Worm (Caenorhabditis elegans) whole organism, L4 larva: ENCODE data around the gene col-109.
A peak's percentile ranks its signal among the peaks of the same experiment; 100 is the strongest.

Experiments used
- D1046.2 ChIP-seq: fragments of 200-800 bp; sonication (Bioruptor generic); IDR thresholded peaks from 2 replicates; pipeline ENCODE4 v1.3.6; 2022; ENCODE audit warnings: missing genetic modification characterization, missing compliant biosample characterization
- F26F4.8 ChIP-seq: fragments of 200-800 bp; sonication (Bioruptor generic); conservative IDR thresholded peaks from 2 replicates; pipeline ENCODE4 v1.3.6; 2022; ENCODE audit warnings: missing genetic modification characterization, missing compliant biosample characterization
- F37D6.2 ChIP-seq: sonication (generic microtip); optimal IDR thresholded peaks from 2 replicates; lab custom pipeline; 2016; ENCODE audit warnings: mild to moderate bottlenecking, missing genetic modification characterization, missing compliant biosample characterization
- T20F7.1 ChIP-seq: fragments of 200-800 bp; sonication (Bioruptor generic); optimal IDR thresholded peaks from 2 replicates; lab custom pipeline; 2018; ENCODE audit warnings: mild to moderate bottlenecking, missing genetic modification characterization, missing compliant biosample characterization
- T26A8.4 ChIP-seq: fragments of 200-800 bp; sonication (Bioruptor generic); IDR thresholded peaks from 2 replicates; pipeline ENCODE4 v1.3.6; 2022; ENCODE audit warnings: missing genetic modification characterization, missing compliant biosample characterization
- Y105C5A.15 ChIP-seq: fragments of 200-800 bp; sonication (Bioruptor generic); IDR thresholded peaks from 2 replicates; pipeline ENCODE4 v1.3.6; 2022; ENCODE audit warnings: missing genetic modification characterization, missing compliant biosample characterization
- Y48G9A.11 ChIP-seq: fragments of 200-800 bp; sonication (Bioruptor generic); IDR thresholded peaks from 2 replicates; pipeline ENCODE4 v1.3.6; 2022; ENCODE audit warnings: missing genetic modification reagents, missing genetic modification characterization, missing compliant biosample characterization
- Y75B8A.6 ChIP-seq: fragments of 200-800 bp; sonication (Bioruptor generic); IDR thresholded peaks from 2 replicates; pipeline ENCODE4 v1.3.6; 2022; ENCODE audit warnings: missing genetic modification reagents, missing genetic modification characterization, missing compliant biosample characterization
- ZK337.2 ChIP-seq: fragments of 200-800 bp; sonication (Bioruptor generic); IDR thresholded peaks from 2 replicates; pipeline ENCODE4 v1.3.6; 2022; ENCODE audit warnings: missing genetic modification reagents, missing genetic modification characterization, missing compliant biosample characterization
- aha-1 ChIP-seq: fragments of 150-350 bp; peaks from one replicate; lab custom pipeline; 2014; ENCODE audit warnings: missing biosample characterization, missing genetic modification characterization
- arid-1 ChIP-seq: fragments of 200-800 bp; sonication (Bioruptor generic); conservative IDR thresholded peaks from 2 replicates; pipeline ENCODE4 v1.3.6; 2022; ENCODE audit warnings: missing genetic modification reagents, missing genetic modification characterization, missing compliant biosample characterization
- attf-4 ChIP-seq: sonication (generic microtip); optimal IDR thresholded peaks from 3 replicates; lab custom pipeline; 2017; ENCODE audit warnings: missing biosample characterization, missing genetic modification characterization
- ceh-20 ChIP-seq: fragments of 200-800 bp; sonication (Bioruptor generic); IDR thresholded peaks from 2 replicates; pipeline ENCODE4 v1.3.6; 2022; ENCODE audit warnings: missing genetic modification reagents, missing genetic modification characterization, missing compliant biosample characterization
- ceh-28 ChIP-seq: fragments of 150-350 bp; optimal IDR thresholded peaks from 2 replicates; lab custom pipeline; 2014; ENCODE audit warnings: missing biosample characterization, missing genetic modification reagents, missing genetic modification characterization
- ceh-32 ChIP-seq: sonication (generic microtip); optimal IDR thresholded peaks from 2 replicates; lab custom pipeline; 2016; ENCODE audit warnings: mild to moderate bottlenecking, missing genetic modification characterization, missing compliant biosample characterization; ENCODE audit not compliant: poor library complexity
- cey-2 ChIP-seq: sonication (generic microtip); optimal IDR thresholded peaks from 3 replicates; lab custom pipeline; 2017; ENCODE audit warnings: missing genetic modification characterization, mild to moderate bottlenecking, missing compliant biosample characterization, antibody characterized with exemption, borderline replicate concordance; ENCODE audit not compliant: insufficient read depth
- ctbp-1 ChIP-seq: fragments of 200-800 bp; sonication (Bioruptor generic); IDR thresholded peaks from 2 replicates; pipeline ENCODE4 v1.3.6; 2022; ENCODE audit warnings: missing genetic modification reagents, missing genetic modification characterization, missing compliant biosample characterization
- daf-8 ChIP-seq: fragments of 200-800 bp; sonication (Bioruptor generic); IDR thresholded peaks from 2 replicates; pipeline ENCODE4 v1.3.6; 2022; ENCODE audit warnings: missing genetic modification characterization, missing compliant biosample characterization
- dmd-6 ChIP-seq: fragments of 200-800 bp; sonication (Bioruptor generic); IDR thresholded peaks from 2 replicates; pipeline ENCODE4 v1.3.6; 2022; ENCODE audit warnings: missing genetic modification reagents, missing genetic modification characterization, missing compliant biosample characterization
- dmd-8 ChIP-seq: fragments of 200-800 bp; sonication (Bioruptor generic); IDR thresholded peaks from 2 replicates; pipeline ENCODE4 v1.3.6; 2022; ENCODE audit warnings: missing genetic modification characterization, missing compliant biosample characterization
- dmd-9 ChIP-seq: fragments of 200-800 bp; sonication (Bioruptor generic); IDR thresholded peaks from 2 replicates; pipeline ENCODE4 v1.3.6; 2022; ENCODE audit warnings: missing genetic modification reagents, missing genetic modification characterization, missing compliant biosample characterization
- dve-1 ChIP-seq: sonication (generic microtip); optimal IDR thresholded peaks from 2 replicates; lab custom pipeline; 2017; ENCODE audit warnings: antibody characterized with exemption, mild to moderate bottlenecking, missing genetic modification characterization, missing compliant biosample characterization; ENCODE audit not compliant: insufficient read depth
- hlh-30 ChIP-seq: sonication (generic microtip); optimal IDR thresholded peaks from 2 replicates; lab custom pipeline; 2017; ENCODE audit warnings: antibody characterized with exemption, mild to moderate bottlenecking, missing genetic modification characterization, missing compliant biosample characterization; ENCODE audit not compliant: insufficient read depth
- lim-7 ChIP-seq: fragments of 200-800 bp; sonication (Bioruptor generic); IDR thresholded peaks from 2 replicates; pipeline ENCODE4 v1.3.6; 2022; ENCODE audit warnings: missing genetic modification characterization, missing compliant biosample characterization
- madf-5 ChIP-seq, 2 experiments: fragments of 200-800 bp; sonication (Bioruptor generic); IDR thresholded peaks; 2 replicates each; pipeline ENCODE4 v1.3.6; 2022; ENCODE audit warnings: missing compliant biosample characterization in 2 of 2, missing genetic modification characterization in 2 of 2
- madf-9 ChIP-seq: fragments of 200-800 bp; sonication (Bioruptor generic); conservative IDR thresholded peaks from 2 replicates; pipeline ENCODE4 v1.3.6; 2022; ENCODE audit warnings: missing genetic modification reagents, missing genetic modification characterization, missing compliant biosample characterization
- mep-1 ChIP-seq: fragments of 150-350 bp; sonication (generic microtip); optimal IDR thresholded peaks from 3 replicates; lab custom pipeline; 2014; ENCODE audit warnings: missing biosample characterization, missing genetic modification characterization
- mes-2 ChIP-seq: sonication (generic microtip); optimal IDR thresholded peaks from 2 replicates; lab custom pipeline; 2016; ENCODE audit warnings: missing genotype, mild to moderate bottlenecking, missing genetic modification characterization, missing compliant biosample characterization; ENCODE audit not compliant: poor library complexity, severe bottlenecking
- mxl-2 ChIP-seq: fragments of 200-800 bp; sonication (Bioruptor generic); conservative IDR thresholded peaks from 2 replicates; pipeline ENCODE4 v1.3.6; 2022; ENCODE audit warnings: missing genetic modification reagents, missing genetic modification characterization, missing compliant biosample characterization
- mxl-3 ChIP-seq: fragments of 200-800 bp; sonication (Bioruptor generic); optimal IDR thresholded peaks from 2 replicates; lab custom pipeline; 2018; ENCODE audit warnings: mild to moderate bottlenecking, missing genetic modification characterization, missing compliant biosample characterization
- nhr-10 ChIP-seq: fragments of 150-350 bp; optimal IDR thresholded peaks from 2 replicates; lab custom pipeline; 2014; ENCODE audit warnings: missing biosample characterization, missing genetic modification characterization
- nhr-102 ChIP-seq: sonication (generic microtip); optimal IDR thresholded peaks from 2 replicates; lab custom pipeline; 2016; ENCODE audit warnings: mild to moderate bottlenecking, missing genetic modification characterization, moderate library complexity, missing compliant biosample characterization
- nhr-11 ChIP-seq: fragments of 150-350 bp; optimal IDR thresholded peaks from 2 replicates; lab custom pipeline; 2014; ENCODE audit warnings: missing biosample characterization, missing genetic modification characterization
- nhr-111 ChIP-seq: fragments of 200-800 bp; sonication (Bioruptor generic); optimal IDR thresholded peaks from 2 replicates; lab custom pipeline; 2018; ENCODE audit warnings: mild to moderate bottlenecking, missing genetic modification characterization, missing compliant biosample characterization
- nhr-237 ChIP-seq: sonication (generic microtip); optimal IDR thresholded peaks from 2 replicates; lab custom pipeline; 2017; ENCODE audit warnings: missing biosample characterization, missing genetic modification characterization
- nhr-41 ChIP-seq: fragments of 200-800 bp; sonication (Bioruptor generic); IDR thresholded peaks from 2 replicates; pipeline ENCODE4 v1.3.6; 2022; ENCODE audit warnings: missing genetic modification reagents, missing genetic modification characterization, missing compliant biosample characterization
- nhr-42 ChIP-seq: fragments of 200-800 bp; sonication (Bioruptor generic); IDR thresholded peaks from 2 replicates; pipeline ENCODE4 v1.3.6; 2022; ENCODE audit warnings: missing genetic modification characterization, missing compliant biosample characterization
- nhr-48 ChIP-seq: sonication (generic microtip); optimal IDR thresholded peaks from 2 replicates; lab custom pipeline; 2016; ENCODE audit warnings: mild to moderate bottlenecking, missing genetic modification characterization, missing compliant biosample characterization
- saeg-2 ChIP-seq: fragments of 200-800 bp; sonication (Bioruptor generic); IDR thresholded peaks from 2 replicates; pipeline ENCODE4 v1.3.6; 2022; ENCODE audit warnings: missing genetic modification reagents, missing genetic modification characterization, missing compliant biosample characterization
- sdz-12 ChIP-seq: fragments of 200-800 bp; sonication (Bioruptor generic); optimal IDR thresholded peaks from 2 replicates; lab custom pipeline; 2018; ENCODE audit warnings: mild to moderate bottlenecking, missing genetic modification characterization, missing compliant biosample characterization
- set-16 ChIP-seq: fragments of 200-800 bp; sonication (Bioruptor generic); IDR thresholded peaks from 2 replicates; pipeline ENCODE4 v1.3.6; 2022; ENCODE audit warnings: missing genetic modification reagents, missing genetic modification characterization, missing compliant biosample characterization
- skn-1 ChIP-seq: fragments of 150-350 bp; optimal IDR thresholded peaks from 2 replicates; lab custom pipeline; 2014; ENCODE audit warnings: missing biosample characterization, missing genetic modification characterization
- snpc-1.2 ChIP-seq: fragments of 200-800 bp; sonication (Bioruptor generic); IDR thresholded peaks from 2 replicates; pipeline ENCODE4 v1.3.6; 2022; ENCODE audit warnings: missing genetic modification reagents, missing genetic modification characterization, missing compliant biosample characterization
- spr-1 ChIP-seq: sonication (generic microtip); optimal IDR thresholded peaks from 2 replicates; lab custom pipeline; 2016; ENCODE audit warnings: mild to moderate bottlenecking, missing genetic modification characterization, missing compliant biosample characterization
- unc-62 ChIP-seq, 3 experiments: fragments of 150-350 bp in 1 of 3; sonication (generic microtip); optimal IDR thresholded peaks in 2 of 3; peaks in 1 of 3; 1 replicate in 1 of 3; 2 replicates in 2 of 3; lab custom pipeline; 2014 to 2017; ENCODE audit warnings: missing biosample characterization in 3 of 3, missing genetic modification characterization in 3 of 3, missing genetic modification reagents in 3 of 3, missing genotype in 1 of 3
- vab-7 ChIP-seq: fragments of 200-800 bp; sonication (Bioruptor generic); IDR thresholded peaks from 2 replicates; pipeline ENCODE4 v1.3.6; 2022; ENCODE audit warnings: missing genetic modification reagents, missing genetic modification characterization, missing compliant biosample characterization
- zfp-3 ChIP-seq: fragments of 200-800 bp; sonication (Bioruptor generic); conservative IDR thresholded peaks from 2 replicates; pipeline ENCODE4 v1.3.6; 2022; ENCODE audit warnings: missing genetic modification reagents, missing genetic modification characterization, missing compliant biosample characterization
- zip-11 ChIP-seq: fragments of 200-800 bp; sonication (Bioruptor generic); IDR thresholded peaks from 2 replicates; pipeline ENCODE4 v1.3.6; 2022; ENCODE audit warnings: missing genetic modification characterization, missing compliant biosample characterization

The col-109 gene

DNA sequence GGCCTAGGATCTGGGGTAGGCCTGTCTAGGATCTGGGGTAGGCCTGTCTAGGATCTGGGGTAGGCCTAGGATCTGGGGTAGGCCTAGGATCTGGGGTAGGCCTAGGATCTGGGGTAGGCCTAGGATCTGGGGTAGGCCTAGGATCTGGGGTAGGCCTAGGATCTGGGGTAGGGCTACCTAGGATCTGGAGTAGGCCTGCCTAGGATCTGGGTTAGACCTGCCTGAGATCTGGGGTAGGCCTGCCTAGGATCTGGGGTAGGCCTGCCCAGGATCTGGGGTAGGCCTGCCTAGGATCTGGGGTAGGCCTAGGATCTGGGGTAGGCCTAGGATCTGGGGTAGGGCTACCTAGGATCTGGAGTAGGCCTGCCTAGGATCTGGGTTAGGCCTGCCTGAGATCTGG lies 11.1 kb upstream of the col-109 start (continued):
- TF ChIP-seq daf-8 (GFP tag; lab: Robert Waterston, UW) (peak; percentile 97), D1046.2 (GFP tag; lab: Robert Waterston, UW) (peak; percentile 97), ctbp-1 (peak; percentile 93), madf-5 (GFP tag; IDR thresholded peaks at IDR 0.05; lab: Robert Waterston, UW) (peak; percentile 99), zfp-3 (GFP tag; lab: Robert Waterston, UW) (peak; percentile 92), arid-1 (GFP tag; lab: Robert Waterston, UW) (peak; percentile 94), Y105C5A.15 (GFP tag; lab: Robert Waterston, UW) (peak; percentile 98), saeg-2 (GFP tag; lab: Robert Waterston, UW) (peak; percentile 95), Y75B8A.6 (GFP tag; lab: Robert Waterston, UW) (peak; percentile 98), F26F4.8 (GFP tag; lab: Robert Waterston, UW) (peak; percentile 100), nhr-41 (peak; percentile 96), T26A8.4 (GFP tag; lab: Robert Waterston, UW) (peak; percentile 90), ZK337.2 (peak; percentile 96), lim-7 (GFP tag; lab: Robert Waterston, UW) (peak; percentile 100), mxl-2 (peak; percentile 94), dmd-6 (GFP tag; lab: Robert Waterston, UW) (peak; percentile 71), Y48G9A.11 (GFP tag; lab: Robert Waterston, UW) (peak; percentile 87), set-16 (GFP tag; lab: Robert Waterston, UW) (peak; percentile 99), ceh-20 (GFP tag; lab: Robert Waterston, UW) (peak; percentile 85; the same call in 1 of the 2 replicates), snpc-1.2 (GFP tag; lab: Robert Waterston, UW) (peak; percentile 93), nhr-42 (peak; percentile 95), zip-11 (GFP tag; lab: Robert Waterston, UW) (peak; percentile 91), madf-9 (GFP tag; lab: Robert Waterston, UW) (peak; percentile 88)

DNA sequence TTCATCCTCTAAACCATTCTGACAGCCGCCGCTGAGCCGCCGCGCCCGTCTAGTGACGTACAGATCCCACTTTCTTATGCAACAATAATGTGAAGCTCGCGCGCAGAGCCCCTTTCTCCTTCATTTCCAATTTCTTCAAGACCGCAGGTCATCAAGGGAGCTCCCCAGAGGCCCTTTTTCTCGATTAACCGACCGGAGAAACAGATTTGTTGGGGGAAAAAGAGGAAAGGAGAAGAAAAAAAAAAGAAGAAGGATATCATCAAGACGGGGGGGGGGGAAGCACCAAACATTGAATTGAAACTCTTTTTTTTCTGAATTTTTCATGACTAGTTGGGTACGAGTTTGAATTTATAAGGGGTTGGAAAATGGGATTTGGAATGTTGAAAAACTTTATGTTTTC lies 7.3 kb upstream of the col-109 start:
- TF ChIP-seq nhr-237 (tag; lab: Kevin White, UChicago) (no peak), T26A8.4 (GFP tag; lab: Robert Waterston, UW) (no peak), aha-1 (tag; lab: Kevin White, UChicago) (no peak), dmd-8 (GFP tag; lab: Robert Waterston, UW) (no peak), mes-2 (no peak), nhr-48 (tag; lab: Kevin White, UChicago) (no peak), set-16 (GFP tag; lab: Robert Waterston, UW) (peak; percentile 35; the same call in 1 of the 2 replicates), nhr-102 (no peak), ceh-32 (tag; lab: Kevin White, UChicago) (no peak), dmd-9 (GFP tag; lab: Robert Waterston, UW) (no peak), dve-1 (no peak), mxl-3 (GFP tag; lab: Kevin White, UChicago) (no peak), cey-2 (tag; lab: Kevin White, UChicago) (no peak), mxl-2 (no peak), ctbp-1 (0 out of 2 replicates have a peak, but pooled peaks have one; percentile 29), nhr-10 (tag; lab: Kevin White, UChicago) (no peak), skn-1 (tag; lab: Kevin White, UChicago) (no peak)

DNA sequence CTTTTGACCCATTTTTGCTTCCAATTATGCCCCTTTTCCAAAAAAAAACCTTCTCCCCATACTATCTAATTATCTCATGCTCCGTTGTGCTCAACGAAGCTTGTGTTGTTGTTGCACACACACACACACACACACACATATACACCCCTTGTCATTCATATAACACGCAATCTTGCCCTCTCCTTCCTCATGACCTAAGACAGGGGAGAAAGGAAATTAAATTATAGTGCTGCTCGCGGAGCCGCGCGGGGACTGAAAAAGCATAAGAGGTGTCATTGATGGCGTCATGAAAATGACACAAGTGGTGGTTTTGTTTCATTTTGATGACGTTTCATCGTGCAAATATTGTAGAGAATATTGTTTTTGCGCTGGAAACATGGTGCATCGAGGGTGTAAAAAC lies 6.7 kb upstream of the col-109 start:
- TF ChIP-seq ceh-28 (tag; lab: Kevin White, UChicago) = no peak
- TF ChIP-seq ZK337.2 = no peak
- TF ChIP-seq hlh-30 (tag; lab: Kevin White, UChicago) = peak; percentile 36
- TF ChIP-seq F37D6.2 (tag; lab: Kevin White, UChicago) = no peak
- TF ChIP-seq attf-4 (tag; lab: Kevin White, UChicago) = no peak
- TF ChIP-seq sdz-12 (GFP tag; lab: Kevin White, UChicago) = no peak
- TF ChIP-seq T20F7.1 (GFP tag; lab: Kevin White, UChicago) = no peak
- TF ChIP-seq nhr-111 (GFP tag; lab: Kevin White, UChicago) = no peak
- no peak for TF ChIP-seq spr-1 (tag; lab: Kevin White, UChicago)
- peak; percentile 11 for TF ChIP-seq nhr-11 (tag; lab: Kevin White, UChicago)
- no peak for TF ChIP-seq vab-7 (GFP tag; lab: Robert Waterston, UW)
- no peak for TF ChIP-seq D1046.2 (GFP tag; lab: Robert Waterston, UW)
- TF ChIP-seq unc-62 (GFP tag; optimal IDR thresholded peaks at IDR 0.05 in 1 of 2; lab: Kevin White, UChicago) = peak in 1 of 2 experiments; percentile 97
- no peak for TF ChIP-seq unc-62 (tag; optimal IDR thresholded peaks at IDR 0.05; lab: Kevin White, UChicago)
- TF ChIP-seq mep-1 (tag; lab: Kevin White, UChicago) = no peak
- TF ChIP-seq mes-2 = no peak
- TF ChIP-seq daf-8 (GFP tag; lab: Robert Waterston, UW) = no peak
